Fruit fly (Drosophila melanogaster) whole organism, embryonic: ENCODE measurements around the gene CG5886.

Source experiments
- Blimp-1 ChIP-seq: fragments of 200-800 bp; sonication (Bioruptor generic); optimal IDR thresholded peaks from 3 replicates; lab custom pipeline; 2018; ENCODE audit warnings: missing biosample characterization, missing genetic modification characterization, mild to moderate bottlenecking, moderate library complexity, missing genetic modification reagents
- BtbVII ChIP-seq: fragments of 200-800 bp; sonication (Bioruptor generic); optimal IDR thresholded peaks from 3 replicates; lab custom pipeline; 2017; ENCODE audit warnings: missing biosample characterization, mild to moderate bottlenecking, missing genetic modification characterization
- CG10565 ChIP-seq: fragments of 200-800 bp; sonication (Bioruptor generic); optimal IDR thresholded peaks from 3 replicates; lab custom pipeline; 2016; ENCODE audit warnings: missing biosample characterization, mild to moderate bottlenecking, missing genetic modification characterization
- CG12155 ChIP-seq: fragments of 200-800 bp; sonication (Bioruptor generic); optimal IDR thresholded peaks from 3 replicates; lab custom pipeline; 2016; ENCODE audit warnings: missing biosample characterization, missing genetic modification characterization
- CG13296 ChIP-seq: fragments of 200-800 bp; sonication (Bioruptor generic); optimal IDR thresholded peaks from 3 replicates; lab custom pipeline; 2018; ENCODE audit warnings: missing biosample characterization, mild to moderate bottlenecking, missing genetic modification characterization
- CG15269 ChIP-seq: fragments of 200-800 bp; sonication (Bioruptor generic); optimal IDR thresholded peaks from 2 replicates; lab custom pipeline; 2018; ENCODE audit warnings: missing biosample characterization, mild to moderate bottlenecking, missing genetic modification characterization, moderate library complexity
- CG1603 ChIP-seq: fragments of 200-800 bp; sonication (Bioruptor generic); optimal IDR thresholded peaks from 2 replicates; lab custom pipeline; 2019; ENCODE audit warnings: missing biosample characterization, mild to moderate bottlenecking, missing genetic modification characterization, moderate library complexity
- CG16815 ChIP-seq: fragments of 200-800 bp; sonication (Bioruptor generic); optimal IDR thresholded peaks from 3 replicates; lab custom pipeline; 2017; ENCODE audit warnings: missing biosample characterization, mild to moderate bottlenecking, missing genetic modification characterization
- CG2199 ChIP-seq: fragments of 200-800 bp; sonication (Bioruptor generic); IDR thresholded peaks from 3 replicates; pipeline ENCODE4 v1.3.6; 2022; ENCODE audit warnings: missing biosample characterization, missing genetic modification characterization
- CG2712 ChIP-seq: fragments of 200-800 bp; optimal IDR thresholded peaks from 3 replicates; lab custom pipeline; 2019; ENCODE audit warnings: missing biosample characterization, mild to moderate bottlenecking, missing genetic modification characterization, moderate library complexity
- CG30403 ChIP-seq: fragments of 200-800 bp; sonication (Bioruptor generic); optimal IDR thresholded peaks from 3 replicates; lab custom pipeline; 2016; ENCODE audit warnings: missing biosample characterization, missing genetic modification characterization
- CG3065 ChIP-seq: fragments of 200-800 bp; sonication (Bioruptor generic); optimal IDR thresholded peaks from 2 replicates; lab custom pipeline; 2016; ENCODE audit warnings: missing biosample characterization, missing genetic modification characterization
- CG32532 ChIP-seq: fragments of 200-800 bp; sonication (Bioruptor generic); IDR thresholded peaks from 2 replicates; pipeline ENCODE4 v1.3.6; 2022; ENCODE audit warnings: missing biosample characterization, missing genetic modification characterization
- CG34422 ChIP-seq: fragments of 200-800 bp; sonication (Bioruptor generic); IDR thresholded peaks from 3 replicates; pipeline ENCODE4 v1.3.6; 2022; ENCODE audit warnings: missing biosample characterization, missing genetic modification characterization
- CG3726 ChIP-seq: fragments of 200-800 bp; sonication (Bioruptor generic); IDR thresholded peaks from 3 replicates; pipeline ENCODE4, ENCODE4 v1.3.6; 2022; ENCODE audit warnings: missing biosample characterization, missing genetic modification characterization
- CG8359 ChIP-seq: fragments of 200-800 bp; sonication (Bioruptor generic); optimal IDR thresholded peaks from 2 replicates; lab custom pipeline; 2017; ENCODE audit warnings: missing biosample characterization, mild to moderate bottlenecking, missing genetic modification characterization, borderline replicate concordance
- CG9932 ChIP-seq: fragments of 200-800 bp; sonication (Bioruptor generic); IDR thresholded peaks from 2 replicates; pipeline ENCODE4 v1.3.6; 2022; ENCODE audit warnings: missing biosample characterization, missing genetic modification characterization
- Fer1 ChIP-seq: fragments of 200-800 bp; sonication (Bioruptor generic); optimal IDR thresholded peaks from 2 replicates; lab custom pipeline; 2017; ENCODE audit warnings: missing biosample characterization, mild to moderate bottlenecking, missing genetic modification characterization
- Hey ChIP-seq: fragments of 200-800 bp; sonication (Bioruptor generic); optimal IDR thresholded peaks from 3 replicates; lab custom pipeline; 2018; ENCODE audit warnings: missing biosample characterization, mild to moderate bottlenecking, missing genetic modification characterization
- Hsf ChIP-seq: fragments of 200-800 bp; sonication (Bioruptor generic); optimal IDR thresholded peaks from 3 replicates; lab custom pipeline; 2016; ENCODE audit warnings: missing biosample characterization, missing genetic modification characterization
- MTF-1 ChIP-seq: fragments of 200-800 bp; sonication (Bioruptor generic); optimal IDR thresholded peaks from 2 replicates; lab custom pipeline; 2018; ENCODE audit warnings: missing biosample characterization, mild to moderate bottlenecking, missing genetic modification characterization, borderline replicate concordance
- Meics ChIP-seq: fragments of 200-800 bp; sonication (Bioruptor generic); optimal IDR thresholded peaks from 2 replicates; lab custom pipeline; 2017; ENCODE audit warnings: missing biosample characterization, mild to moderate bottlenecking, missing genetic modification characterization
- NC2β ChIP-seq: fragments of 200-800 bp; sonication (Bioruptor generic); optimal IDR thresholded peaks from 2 replicates; lab custom pipeline; 2016; ENCODE audit warnings: missing biosample characterization, missing genetic modification characterization
- Nf-YB ChIP-seq: fragments of 200-800 bp; sonication (Bioruptor generic); optimal IDR thresholded peaks from 3 replicates; lab custom pipeline; 2019; ENCODE audit warnings: missing biosample characterization, mild to moderate bottlenecking, missing genetic modification characterization, moderate library complexity
- Ptx1 ChIP-seq: fragments of 200-800 bp; sonication (Bioruptor generic); IDR thresholded peaks from 2 replicates; pipeline ENCODE4 v1.3.6; 2022; ENCODE audit warnings: missing biosample characterization, missing genetic modification characterization
- Spps ChIP-seq: fragments of 200-800 bp; sonication (Bioruptor generic); optimal IDR thresholded peaks from 2 replicates; lab custom pipeline; 2018; ENCODE audit warnings: missing biosample characterization, mild to moderate bottlenecking, missing genetic modification characterization
- Sry-β ChIP-seq: fragments of 200-800 bp; sonication (Bioruptor generic); optimal IDR thresholded peaks from 2 replicates; lab custom pipeline; 2018; ENCODE audit warnings: missing biosample characterization, mild to moderate bottlenecking, missing genetic modification characterization, moderate library complexity
- Usf ChIP-seq: fragments of 200-800 bp; sonication (Bioruptor generic); optimal IDR thresholded peaks from 2 replicates; lab custom pipeline; 2017; ENCODE audit warnings: missing genotype, missing biosample characterization, missing genetic modification characterization
- Xbp1 ChIP-seq: fragments of 200-800 bp; sonication (Bioruptor generic); optimal IDR thresholded peaks from 3 replicates; lab custom pipeline; 2016; ENCODE audit warnings: missing biosample characterization, mild to moderate bottlenecking, missing genetic modification characterization
- aop ChIP-seq: fragments of 200-800 bp; sonication (Bioruptor generic); IDR thresholded peaks from 2 replicates; pipeline ENCODE4 v1.3.6; 2022; ENCODE audit warnings: missing biosample characterization, missing genetic modification characterization
- ato ChIP-seq: fragments of 200-800 bp; sonication (Bioruptor generic); IDR thresholded peaks from 2 replicates; pipeline ENCODE4 v1.3.6; 2022; ENCODE audit warnings: missing biosample characterization, missing genetic modification characterization; ENCODE audit not compliant: partially characterized antibody
- bowl ChIP-seq: fragments of 200-800 bp; sonication (Bioruptor generic); IDR thresholded peaks from 2 replicates; pipeline ENCODE4 v1.3.6; 2022; ENCODE audit warnings: missing biosample characterization, missing genetic modification characterization
- chif ChIP-seq, 2 experiments: fragments of 200-800 bp; sonication (Bioruptor generic); optimal IDR thresholded peaks; 3 replicates each; lab custom pipeline; 2016; ENCODE audit warnings: missing biosample characterization in 2 of 2, missing genetic modification characterization in 2 of 2
- chn ChIP-seq: fragments of 200-800 bp; sonication (Bioruptor generic); optimal IDR thresholded peaks from 2 replicates; lab custom pipeline; 2016; ENCODE audit warnings: missing biosample characterization, missing genetic modification characterization
- dan ChIP-seq: fragments of 200-800 bp; sonication (Bioruptor generic); IDR thresholded peaks from 2 replicates; pipeline ENCODE4 v1.3.6; 2022; ENCODE audit warnings: missing biosample characterization, missing genetic modification characterization
- fd96Cb ChIP-seq: fragments of 200-800 bp; sonication (Bioruptor generic); optimal IDR thresholded peaks from 2 replicates; lab custom pipeline; 2018; ENCODE audit warnings: missing biosample characterization, mild to moderate bottlenecking, missing genetic modification characterization, moderate library complexity
- gcm ChIP-seq: fragments of 200-800 bp; sonication (Bioruptor generic); optimal IDR thresholded peaks from 2 replicates; lab custom pipeline; 2019; ENCODE audit warnings: missing biosample characterization, mild to moderate bottlenecking, missing genetic modification characterization, moderate library complexity
- hth ChIP-seq: fragments of >200 bp; optimal IDR thresholded peaks from 2 replicates; lab custom pipeline; 2017; ENCODE audit warnings: inconsistent platforms
- oc ChIP-seq: fragments of 200-800 bp; sonication (Bioruptor generic); optimal IDR thresholded peaks from 2 replicates; lab custom pipeline; 2018; ENCODE audit warnings: missing biosample characterization, mild to moderate bottlenecking, missing genetic modification characterization, moderate library complexity
- prd ChIP-seq, 3 experiments: fragments of >200 bp in 2 of 3; fragments of 200-800 bp in 1 of 3; sonication (Bioruptor generic) in 1 of 3; optimal IDR thresholded peaks in 2 of 3; IDR thresholded peaks in 1 of 3; 2 replicates in 2 of 3; 3 replicates in 1 of 3; pipeline versions ENCODE4 v1.3.6 to Lab custom; 2017 to 2022; ENCODE audit warnings: missing biosample characterization in 1 of 3, missing genetic modification characterization in 1 of 3
- sens ChIP-seq: fragments of 200-800 bp; sonication (Bioruptor generic); peaks from one replicate; lab custom pipeline; 2016; ENCODE audit warnings: missing biosample characterization, missing genetic modification characterization
- sim ChIP-seq: fragments of 200-800 bp; sonication (Bioruptor generic); IDR thresholded peaks from 2 replicates; pipeline ENCODE4 v1.3.6; 2022; ENCODE audit warnings: missing biosample characterization, missing genetic modification characterization
- slbo ChIP-seq: fragments of 200-800 bp; sonication (Bioruptor generic); IDR thresholded peaks from 2 replicates; pipeline ENCODE4 v1.3.6; 2022; ENCODE audit warnings: missing biosample characterization, missing genetic modification characterization
- sob ChIP-seq: fragments of 200-800 bp; sonication (Bioruptor generic); IDR thresholded peaks from 2 replicates; pipeline ENCODE4 v1.3.6; 2022; ENCODE audit warnings: missing biosample characterization, missing genetic modification characterization
- twi ChIP-seq: fragments of 200-800 bp; optimal IDR thresholded peaks from 2 replicates; lab custom pipeline; 2019; ENCODE audit warnings: missing biosample characterization, mild to moderate bottlenecking, missing genetic modification characterization, moderate library complexity
- unpg ChIP-seq: fragments of 200-800 bp; sonication (Bioruptor generic); optimal IDR thresholded peaks from 3 replicates; lab custom pipeline; 2018; ENCODE audit warnings: missing biosample characterization, mild to moderate bottlenecking, missing genetic modification characterization, moderate library complexity
- wdn ChIP-seq: fragments of 200-800 bp; sonication (Bioruptor generic); IDR thresholded peaks from 2 replicates; pipeline ENCODE4 v1.3.6; 2022; ENCODE audit warnings: missing biosample characterization, missing genetic modification characterization
- wor ChIP-seq: fragments of 200-800 bp; sonication (Bioruptor generic); IDR thresholded peaks from 2 replicates; pipeline ENCODE4 v1.3.6; 2022; ENCODE audit warnings: missing biosample characterization, missing genetic modification characterization
- yki ChIP-seq: fragments of >200 bp; optimal IDR thresholded peaks from 3 replicates; lab custom pipeline; 2018

The CG5886 gene

DNA sequence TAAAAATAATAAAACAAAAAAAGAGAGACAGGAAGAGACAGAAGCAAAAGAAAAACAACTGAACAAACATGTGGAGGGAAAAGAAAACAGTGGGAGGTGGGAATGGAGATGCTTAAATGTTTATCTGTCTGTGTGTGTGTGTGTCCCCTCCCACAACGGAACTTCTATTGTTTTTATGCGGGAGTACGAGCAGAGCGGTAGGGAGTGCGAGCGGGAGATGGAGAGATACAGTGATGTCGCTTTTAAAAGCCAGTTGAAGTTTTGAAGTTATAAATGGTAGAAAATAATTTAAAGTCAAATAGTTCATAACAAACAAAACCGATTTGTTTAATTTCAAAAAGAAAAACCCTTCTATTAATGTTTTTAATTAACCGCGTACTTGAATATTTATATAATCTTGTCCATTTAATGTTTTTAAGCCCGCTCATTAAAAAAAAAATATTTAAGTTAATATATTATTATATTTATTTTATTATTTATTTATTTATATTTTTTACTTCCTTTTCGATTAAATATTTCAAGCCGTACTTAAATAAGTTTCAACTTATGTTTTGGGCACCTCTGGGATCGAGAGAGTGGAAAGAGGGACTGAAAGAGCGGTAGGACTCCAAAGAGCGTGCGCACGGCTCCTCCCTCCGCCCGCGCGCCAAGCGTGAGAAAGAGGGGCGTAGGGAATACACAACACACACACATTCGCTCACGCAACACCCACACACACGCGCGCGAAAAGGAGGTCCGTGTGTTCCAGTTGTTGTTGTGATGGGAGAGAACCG is 29.0 kb downstream of the CG5886 start (continued):
- TF ChIP-seq Usf (GFP tag; lab: Kevin White, UChicago) (peak; percentile 4), Ptx1 (0 out of 2 replicates have a peak, but pooled peaks have one; percentile 29), gcm (GFP tag; lab: Kevin White, UChicago) (peak; percentile 44), CG15269 (tag; lab: Kevin White, UChicago) (peak; percentile 59), chn (GFP tag; lab: Kevin White, UChicago) (peak; percentile 28), Blimp-1 (GFP tag; lab: Kevin White, UChicago) (peak; percentile 65), NC2β (no peak), Hey (tag; lab: Kevin White, UChicago) (no peak), CG8359 (GFP tag; lab: Kevin White, UChicago) (peak; percentile 1), CG10565 (GFP tag; lab: Kevin White, UChicago) (no peak), Meics (peak; percentile 43), wor (0 out of 2 replicates have a peak, but pooled peaks have one; percentile 17), Fer1 (peak; percentile 49), twi (tag; lab: Kevin White, UChicago) (peak; percentile 56), CG3065 (GFP tag; lab: Kevin White, UChicago) (no peak), wdn (GFP tag; lab: Robert Waterston, UW) (no peak), unpg (peak; percentile 55), CG3726 (GFP tag; lab: Robert Waterston, UW) (no peak), CG1603 (tag; lab: Kevin White, UChicago) (peak; percentile 15), CG2199 (GFP tag; lab: Robert Waterston, UW) (peak; percentile 12; the same call in 1 of the 3 replicates), CG9932 (GFP tag; lab: Robert Waterston, UW) (peak; percentile 61), ato (GFP tag; lab: Robert Waterston, UW) (no peak), sob (0 out of 2 replicates have a peak, but pooled peaks have one; percentile 29), Xbp1 (GFP tag; lab: Kevin White, UChicago) (peak; percentile 31), sim (GFP tag; lab: Robert Waterston, UW) (no peak), CG13296 (GFP tag; lab: Kevin White, UChicago) (peak; percentile 53), CG2712 (tag; lab: Kevin White, UChicago) (peak; percentile 75), dan (GFP tag; lab: Robert Waterston, UW) (no peak), Spps (peak; percentile 39), CG32532 (0 out of 2 replicates have a peak, but pooled peaks have one; percentile 40), bowl (GFP tag; lab: Robert Waterston, UW) (no peak), aop (GFP tag; lab: Robert Waterston, UW) (peak; percentile 76; the same call in 1 of the 2 replicates), hth (lab: Kevin White, UChicago) (no peak), CG12155 (GFP tag; lab: Kevin White, UChicago) (peak; percentile 11), Sry-β (GFP tag; lab: Kevin White, UChicago) (peak; percentile 87), oc (tag; lab: Kevin White, UChicago) (no peak), CG30403 (GFP tag; lab: Kevin White, UChicago) (peak; percentile 37), slbo (peak; percentile 59), Nf-YB (peak; percentile 37), MTF-1 (GFP tag; lab: Kevin White, UChicago) (peak; percentile 16), BtbVII (GFP tag; lab: Kevin White, UChicago) (peak; percentile 33), chif (GFP tag; optimal IDR thresholded peaks at IDR 0.05; lab: Kevin White, UChicago) (peak in 1 of 2 experiments; percentile 5), yki (lab: Kevin White, UChicago) (peak; percentile 13), Hsf (peak; percentile 1), fd96Cb (tag; lab: Kevin White, UChicago) (peak; percentile 49), sens (GFP tag; lab: Kevin White, UChicago) (peak; percentile 37), CG16815 (GFP tag; lab: Kevin White, UChicago) (peak; percentile 43), prd (optimal IDR thresholded peaks at IDR 0.05; lab: Kevin White, UChicago) (no peak), prd (GFP tag; IDR thresholded peaks at IDR 0.05; lab: Robert Waterston, UW) (peak; percentile 49; the same call in 1 of the 3 replicates), CG34422 (GFP tag; lab: Robert Waterston, UW) (no peak)
